Fruit fly (Drosophila melanogaster): ENCODE measurements around the gene alphaKap4.

The alphaKap4 gene

DNA sequence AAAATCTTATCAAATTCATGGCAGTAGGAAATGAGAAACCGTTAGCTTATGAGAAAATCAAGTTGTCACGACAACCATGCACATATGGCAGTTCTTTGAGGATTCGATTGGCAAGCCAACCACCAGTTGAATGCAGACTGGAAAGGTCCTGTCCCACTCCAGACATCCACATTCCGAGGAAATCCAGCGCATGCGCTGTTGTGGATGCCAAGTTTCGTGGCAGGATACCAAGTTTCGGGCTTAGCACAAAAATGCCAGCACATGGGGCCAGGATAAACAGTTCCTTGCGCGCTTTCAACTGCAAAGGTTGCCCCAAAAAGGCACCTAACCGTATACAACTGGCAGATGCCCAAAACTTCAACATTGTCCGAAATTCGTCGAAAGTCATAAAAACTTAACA lies 13.9 kb downstream of the alphaKap4 start, which contains the start of gene PVRAP:
TSS of gene PVRAP (plus strand) at position 273 of the 400 bp plus-strand sequence.
- TF ChIP-seq Hr83 (GFP tag; optimal IDR thresholded peaks at IDR 0.05; ENCODE audit: poor library complexity, severe bottlenecking) = no peak
- TF ChIP-seq Dfd (GFP tag; optimal IDR thresholded peaks at IDR 0.05) = no peak
- no peak for TF ChIP-seq rgr (GFP tag; optimal IDR thresholded peaks at IDR 0.05)
- no peak for TF ChIP-seq tai (GFP tag; optimal IDR thresholded peaks at IDR 0.05)
- no peak for TF ChIP-seq OdsH (GFP tag; optimal IDR thresholded peaks at IDR 0.05)
- TF ChIP-seq ey (GFP tag; optimal IDR thresholded peaks at IDR 0.05) = no peak
- TF ChIP-seq pan (optimal IDR thresholded peaks at IDR 0.05) = no peak
- TF ChIP-seq dl (GFP tag; optimal IDR thresholded peaks at IDR 0.05; ENCODE audit: insufficient read depth in 1 of 2, partially characterized antibody in 2 of 2) = no peak
- TF ChIP-seq br (GFP tag; optimal IDR thresholded peaks at IDR 0.05) = no peak
- no peak for TF ChIP-seq sage (GFP tag; optimal IDR thresholded peaks at IDR 0.05)
- TF ChIP-seq Myc (optimal IDR thresholded peaks at IDR 0.05) = no peak
- no peak for TF ChIP-seq usp (GFP tag; optimal IDR thresholded peaks at IDR 0.05)
- TF ChIP-seq Jra (GFP tag; optimal IDR thresholded peaks at IDR 0.05) = no peak
- no peak for TF ChIP-seq N (GFP tag; optimal IDR thresholded peaks at IDR 0.05)
- no peak for TF ChIP-seq Mio (GFP tag; optimal IDR thresholded peaks at IDR 0.05)
- no peak for TF ChIP-seq HLH106 (tag; optimal IDR thresholded peaks at IDR 0.05)
- no peak for TF ChIP-seq dsf (GFP tag; optimal IDR thresholded peaks at IDR 0.05; ENCODE audit: borderline replicate concordance)
- TF ChIP-seq h (GFP tag; optimal IDR thresholded peaks at IDR 0.05) = no peak

- TF ChIP-seq dsf (GFP tag; optimal IDR thresholded peaks at IDR 0.05; ENCODE audit: borderline replicate concordance) (no peak), Hr83 (GFP tag; optimal IDR thresholded peaks at IDR 0.05; ENCODE audit: poor library complexity, severe bottlenecking) (no peak), usp (GFP tag; optimal IDR thresholded peaks at IDR 0.05) (no peak), tai (GFP tag; optimal IDR thresholded peaks at IDR 0.05) (no peak), pan (optimal IDR thresholded peaks at IDR 0.05) (no peak), CrebA (GFP tag; optimal IDR thresholded peaks at IDR 0.05; ENCODE audit: borderline replicate concordance) (no peak), psq (GFP tag; optimal IDR thresholded peaks at IDR 0.05) (no peak), Jra (GFP tag; optimal IDR thresholded peaks at IDR 0.05) (no peak), Vsx2 (GFP tag; optimal IDR thresholded peaks at IDR 0.05; ENCODE audit: partially characterized antibody) (no peak), br (GFP tag; optimal IDR thresholded peaks at IDR 0.05) (no peak), jim (GFP tag; optimal IDR thresholded peaks at IDR 0.05) (no peak), N (GFP tag; optimal IDR thresholded peaks at IDR 0.05) (no peak)
Observed at dm6 chr3L:5996520-5996919, 14.3 kb downstream of the alphaKap4 start.

DNA sequence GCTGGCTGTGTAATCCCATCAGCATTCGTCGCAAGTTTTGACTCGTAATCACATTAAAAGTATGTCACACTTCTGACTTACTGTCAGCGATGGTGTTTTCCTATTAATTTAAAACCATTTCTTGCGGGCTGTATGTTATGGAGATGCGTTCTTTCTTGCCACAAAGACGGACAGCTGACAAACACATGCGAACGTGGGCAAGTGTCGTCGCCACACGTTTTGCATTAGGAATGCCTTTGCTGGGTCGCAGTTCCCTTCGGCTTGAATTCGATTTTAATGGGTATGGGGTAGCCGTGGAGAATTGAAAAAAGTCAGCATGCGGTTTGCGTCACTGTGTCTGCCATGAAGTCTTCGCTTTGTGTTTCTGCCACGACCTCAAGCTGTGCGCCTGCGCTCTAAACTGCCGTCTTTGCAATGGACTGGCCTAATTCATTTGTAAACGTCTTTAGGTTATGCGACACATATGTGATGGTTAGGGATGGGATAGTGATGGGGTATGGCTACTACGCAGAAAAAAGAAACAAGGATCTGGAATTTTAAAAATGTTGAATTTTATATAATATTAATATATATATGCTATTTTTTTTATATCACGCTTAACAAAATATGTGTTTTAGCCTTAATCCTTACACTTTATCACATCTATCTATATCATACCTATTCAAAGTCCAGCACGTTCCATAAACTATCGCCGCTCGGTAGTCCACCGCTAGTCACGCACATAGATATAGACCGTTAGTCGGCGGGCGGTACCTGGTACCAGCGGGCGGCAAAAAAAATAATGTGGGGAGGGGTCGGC lies 16.9 kb downstream of the alphaKap4 start:
- TF ChIP-seq Abd-B (GFP tag; optimal IDR thresholded peaks at IDR 0.05) (no peak), lola (GFP tag; optimal IDR thresholded peaks at IDR 0.05) (no peak), CG32264 (GFP tag; optimal IDR thresholded peaks at IDR 0.05) (no peak), Mio (GFP tag; optimal IDR thresholded peaks at IDR 0.05) (no peak), brk (GFP tag; optimal IDR thresholded peaks at IDR 0.05) (no peak), Jra (GFP tag; optimal IDR thresholded peaks at IDR 0.05) (no peak), psq (GFP tag; optimal IDR thresholded peaks at IDR 0.05) (no peak), GATAd (GFP tag; optimal IDR thresholded peaks at IDR 0.05) (no peak), dl (GFP tag; optimal IDR thresholded peaks at IDR 0.05; ENCODE audit: insufficient read depth in 1 of 2, partially characterized antibody in 2 of 2) (no peak), jim (GFP tag; optimal IDR thresholded peaks at IDR 0.05) (no peak), CrebA (GFP tag; optimal IDR thresholded peaks at IDR 0.05; ENCODE audit: borderline replicate concordance) (no peak), N (GFP tag; optimal IDR thresholded peaks at IDR 0.05) (no peak), Hnf4 (GFP tag; optimal IDR thresholded peaks at IDR 0.05) (no peak), pan (optimal IDR thresholded peaks at IDR 0.05) (no peak), foxo (GFP tag; optimal IDR thresholded peaks at IDR 0.05) (no peak), fru (GFP tag; optimal IDR thresholded peaks at IDR 0.05) (no peak)

DNA sequence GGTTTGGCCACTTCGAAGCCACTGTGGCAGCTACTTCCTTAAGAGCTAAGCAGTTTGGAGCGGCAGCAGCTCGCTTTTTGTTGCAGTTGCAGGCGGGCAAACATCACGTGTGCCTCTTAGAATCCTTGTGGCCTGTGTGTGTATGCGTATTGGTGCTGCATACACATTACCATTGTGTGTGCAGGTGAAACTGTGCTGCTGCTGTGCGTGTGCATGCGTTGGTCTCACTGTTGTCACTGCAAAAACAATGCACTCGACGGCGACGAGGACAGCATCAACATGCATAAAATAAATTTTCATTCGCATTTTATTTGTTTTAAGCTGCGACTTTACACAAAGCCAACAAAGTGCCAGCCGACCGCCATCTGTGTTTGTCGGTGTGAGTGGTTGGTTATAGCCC lies 17.9 kb downstream of the alphaKap4 start:
- TF ChIP-seq dsf (GFP tag; optimal IDR thresholded peaks at IDR 0.05; ENCODE audit: borderline replicate concordance) (no peak), fru (GFP tag; optimal IDR thresholded peaks at IDR 0.05) (no peak), sv (GFP tag; optimal IDR thresholded peaks at IDR 0.05) (no peak), Dif (GFP tag; optimal IDR thresholded peaks at IDR 0.05; ENCODE audit: partially characterized antibody) (no peak), Hr83 (GFP tag; optimal IDR thresholded peaks at IDR 0.05; ENCODE audit: poor library complexity, severe bottlenecking) (no peak), Dfd (GFP tag; optimal IDR thresholded peaks at IDR 0.05) (no peak), br (GFP tag; optimal IDR thresholded peaks at IDR 0.05) (no peak), psq (GFP tag; optimal IDR thresholded peaks at IDR 0.05) (no peak), N (GFP tag; optimal IDR thresholded peaks at IDR 0.05) (no peak)

All from whole organism, wandering third instar larva.